Fruit fly (Drosophila melanogaster) whole organism: ENCODE data around the gene CG8852.

Source experiments
- CG8478 ChIP-seq: fragments of >200 bp; optimal IDR thresholded peaks from 2 replicates; lab custom pipeline; 2018; ENCODE audit warnings: inconsistent platforms
- EcR ChIP-seq, 2 experiments: fragments of >200 bp; optimal IDR thresholded peaks; 2 replicates each; lab custom pipeline; 2017; ENCODE audit warnings: missing biosample characterization in 2 of 2, missing genetic modification characterization in 2 of 2, missing genetic modification reagents in 2 of 2
- pan ChIP-seq: fragments of >200 bp; optimal IDR thresholded peaks from 2 replicates; lab custom pipeline; 2017
- psq ChIP-seq: fragments of >200 bp; optimal IDR thresholded peaks from 2 replicates; lab custom pipeline; 2017
- usp ChIP-seq: fragments of >200 bp; optimal IDR thresholded peaks from 2 replicates; lab custom pipeline; 2017; ENCODE audit warnings: missing biosample characterization, missing genetic modification characterization, mixed read lengths

DNA sequence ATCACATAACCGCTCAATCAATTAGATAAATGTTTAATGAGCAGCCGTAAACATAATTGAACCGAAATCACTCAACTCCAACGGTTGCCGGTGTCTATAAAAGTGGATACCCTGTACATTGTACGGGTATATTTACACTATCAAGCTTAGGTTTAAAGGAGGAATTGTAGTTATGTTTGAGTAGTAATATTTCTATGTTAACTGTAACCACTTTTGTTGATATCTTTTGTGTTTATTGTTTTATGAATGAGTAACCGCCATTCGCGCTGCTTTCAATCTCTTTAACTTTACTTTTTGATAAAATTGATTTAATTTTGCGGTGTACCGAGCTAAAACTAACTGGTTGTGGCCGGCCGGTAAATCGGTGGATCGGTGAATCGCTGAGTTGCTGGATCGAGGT is 42.9 kb upstream of the CG8852 start:
- TF ChIP-seq psq (lab: Kevin White, UChicago) (no peak), CG8478 (lab: Kevin White, UChicago) (no peak), pan (lab: Kevin White, UChicago) (no peak), usp (GFP tag; lab: Kevin White, UChicago) (no peak), EcR (GFP tag; optimal IDR thresholded peaks at IDR 0.05; lab: Kevin White, UChicago) (no peak)
